Worm (Caenorhabditis elegans) whole organism, L3 larva: ENCODE results near the gene C40H1.3.

Source experiments
- ZK546.5 ChIP-seq: sonication (generic microtip); optimal IDR thresholded peaks from 2 replicates; lab custom pipeline; 2017; ENCODE audit warnings: missing biosample characterization, missing genetic modification characterization
- egl-27 ChIP-seq: sonication (generic microtip); optimal IDR thresholded peaks from 4 replicates; lab custom pipeline; 2017; ENCODE audit warnings: missing biosample characterization, missing genetic modification reagents, missing genetic modification characterization
- fkh-10 ChIP-seq: sonication (generic microtip); optimal IDR thresholded peaks from 2 replicates; lab custom pipeline; 2017; ENCODE audit warnings: missing biosample characterization, missing genetic modification reagents, missing genetic modification characterization
- lin-39 ChIP-seq: fragments of 150-350 bp; optimal IDR thresholded peaks from 2 replicates; lab custom pipeline; 2018; ENCODE audit warnings: missing biosample characterization, missing genetic modification reagents, missing genetic modification characterization
- nhr-23 ChIP-seq: fragments of 150-350 bp; optimal IDR thresholded peaks from 2 replicates; lab custom pipeline; 2014; ENCODE audit warnings: missing biosample characterization, missing genetic modification reagents, missing genetic modification characterization
- nhr-28 ChIP-seq: fragments of 150-350 bp; optimal IDR thresholded peaks from 2 replicates; lab custom pipeline; 2014; ENCODE audit warnings: missing biosample characterization, missing genetic modification characterization
- nhr-67 ChIP-seq: fragments of 150-350 bp; optimal IDR thresholded peaks from 2 replicates; lab custom pipeline; 2014; ENCODE audit warnings: missing biosample characterization, missing genetic modification characterization
- snpc-4 ChIP-seq: fragments of 150-350 bp; optimal IDR thresholded peaks from 2 replicates; lab custom pipeline; 2014; ENCODE audit warnings: missing biosample characterization, missing genetic modification characterization
- unc-62 ChIP-seq: fragments of 150-350 bp; sonication (generic microtip); optimal IDR thresholded peaks from 4 replicates; lab custom pipeline; 2014; ENCODE audit warnings: missing biosample characterization, missing genetic modification reagents, missing genetic modification characterization
- ztf-11 ChIP-seq: fragments of 150-350 bp; optimal IDR thresholded peaks from 2 replicates; lab custom pipeline; 2014; ENCODE audit warnings: missing biosample characterization, missing genetic modification characterization
- ztf-4 ChIP-seq: fragments of 150-350 bp; optimal IDR thresholded peaks from 2 replicates; lab custom pipeline; 2014; ENCODE audit warnings: missing biosample characterization, missing genetic modification characterization

DNA sequence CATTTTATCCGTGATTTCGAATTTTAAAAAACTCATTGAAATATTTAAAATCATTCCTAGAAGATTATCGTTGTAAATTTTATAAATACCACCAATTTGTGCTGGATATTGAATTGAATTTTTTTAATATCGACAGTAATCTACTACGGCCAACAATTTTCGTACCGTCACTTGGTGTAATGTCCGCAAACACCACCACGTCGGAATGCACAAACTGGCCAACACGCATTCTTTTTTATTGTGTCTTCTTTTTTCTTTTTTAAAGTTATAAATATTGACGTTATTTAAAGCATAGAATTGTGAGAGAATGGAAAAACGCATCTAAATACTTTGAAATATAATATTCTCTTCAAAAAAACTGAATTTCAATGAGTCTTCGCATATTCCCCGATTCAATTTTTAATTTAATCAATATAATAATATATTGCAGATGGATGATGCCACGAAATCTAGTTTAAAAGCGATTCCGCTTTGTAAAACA is 2.0 kb upstream of the C40H1.3 start, which contains the start of gene ufc-1:
- no peak for TF ChIP-seq ZK546.5 (tag; lab: Kevin White, UChicago)
- TF ChIP-seq nhr-23 = no peak
- TF ChIP-seq snpc-4 = no peak
- TF ChIP-seq nhr-67 (tag; lab: Kevin White, UChicago) = no peak
- no peak for TF ChIP-seq egl-27 (tag; lab: Kevin White, UChicago)
- no peak for TF ChIP-seq ztf-11 (tag; lab: Kevin White, UChicago)
- TF ChIP-seq unc-62 (GFP tag; lab: Kevin White, UChicago) = no peak
- no peak for TF ChIP-seq ztf-4 (tag; lab: Kevin White, UChicago)
- no peak for TF ChIP-seq fkh-10 (GFP tag; lab: Kevin White, UChicago)
- TF ChIP-seq lin-39 (tag; lab: Kevin White, UChicago) = no peak
- TF ChIP-seq nhr-28 (tag; lab: Kevin White, UChicago) = no peak
